Worm (Caenorhabditis elegans) whole organism, young adult: ENCODE measurements around the gene F07H5.7.

Source experiments
- B0336.3 ChIP-seq: fragments of 200-800 bp; sonication (Bioruptor generic); IDR thresholded peaks from 2 replicates; pipeline ENCODE4 v1.3.6; 2022; ENCODE audit warnings: missing genetic modification characterization, missing compliant biosample characterization
- C06A6.2 ChIP-seq: fragments of 200-800 bp; sonication (Bioruptor generic); conservative IDR thresholded peaks from 2 replicates; pipeline ENCODE4 v1.3.6; 2022; ENCODE audit warnings: missing genetic modification characterization, missing compliant biosample characterization
- C17E4.6 ChIP-seq: fragments of 200-800 bp; sonication (Bioruptor generic); IDR thresholded peaks from 2 replicates; pipeline ENCODE4 v1.3.6; 2022; ENCODE audit warnings: missing genetic modification reagents, missing genetic modification characterization, missing compliant biosample characterization
- F10E7.11 ChIP-seq: sonication (generic microtip); optimal IDR thresholded peaks from 2 replicates; lab custom pipeline; 2017; ENCODE audit warnings: mild to moderate bottlenecking, missing genetic modification characterization, moderate library complexity, missing compliant biosample characterization
- F22D6.2 ChIP-seq: sonication (generic microtip); optimal IDR thresholded peaks from 2 replicates; lab custom pipeline; 2016; ENCODE audit warnings: mild to moderate bottlenecking, missing genetic modification characterization, missing compliant biosample characterization
- F49E8.2 ChIP-seq: sonication (generic microtip); optimal IDR thresholded peaks from 3 replicates; lab custom pipeline; 2017; ENCODE audit warnings: missing genetic modification characterization, mild to moderate bottlenecking, missing compliant biosample characterization, antibody characterized with exemption, moderate library complexity; ENCODE audit not compliant: insufficient read depth
- T26A5.8 ChIP-seq: sonication (generic microtip); optimal IDR thresholded peaks from 2 replicates; lab custom pipeline; 2016; ENCODE audit warnings: missing genetic modification characterization, missing compliant biosample characterization
- Y53F4B.3 ChIP-seq: fragments of 200-800 bp; sonication (Bioruptor generic); IDR thresholded peaks from 2 replicates; pipeline ENCODE4 v1.3.6; 2022; ENCODE audit warnings: missing genetic modification reagents, missing genetic modification characterization, missing compliant biosample characterization
- Y53G8AR.9 ChIP-seq: fragments of 200-800 bp; sonication (Bioruptor generic); conservative IDR thresholded peaks from 2 replicates; pipeline ENCODE4 v1.3.6; 2022; ENCODE audit warnings: missing genetic modification reagents, missing genetic modification characterization, missing compliant biosample characterization
- ama-1 ChIP-seq, 3 experiments: fragments of 150-350 bp in 1 of 3; sonication (generic microtip) in 2 of 3; optimal IDR thresholded peaks; 2 replicates each; lab custom pipeline; 2014 to 2018; ENCODE audit warnings: missing biosample characterization in 2 of 3, missing genetic modification characterization in 2 of 3, missing genetic modification reagents in 2 of 3
- atf-7 ChIP-seq: sonication (generic microtip); optimal IDR thresholded peaks from 2 replicates; lab custom pipeline; 2017; ENCODE audit warnings: mild to moderate bottlenecking, missing genetic modification characterization, missing compliant biosample characterization
- attf-5 ChIP-seq: fragments of 200-800 bp; sonication (Bioruptor generic); optimal IDR thresholded peaks from 2 replicates; lab custom pipeline; 2018; ENCODE audit warnings: mild to moderate bottlenecking, missing genetic modification characterization, missing compliant biosample characterization
- ceh-27 ChIP-seq: fragments of 200-800 bp; sonication (Bioruptor generic); optimal IDR thresholded peaks from 2 replicates; lab custom pipeline; 2018; ENCODE audit warnings: mild to moderate bottlenecking, missing genetic modification characterization, moderate library complexity, missing compliant biosample characterization
- ceh-40 ChIP-seq: fragments of 200-800 bp; sonication (Bioruptor generic); IDR thresholded peaks from 2 replicates; pipeline ENCODE4 v1.3.6; 2022; ENCODE audit warnings: missing genetic modification characterization, missing compliant biosample characterization
- ceh-79 ChIP-seq: sonication (generic microtip); optimal IDR thresholded peaks from 2 replicates; lab custom pipeline; 2017; ENCODE audit warnings: mild to moderate bottlenecking, missing genetic modification characterization, missing compliant biosample characterization
- die-1 ChIP-seq: sonication (generic microtip); optimal IDR thresholded peaks from 2 replicates; lab custom pipeline; 2016; ENCODE audit warnings: missing genotype, mild to moderate bottlenecking, missing genetic modification characterization, missing compliant biosample characterization
- dox-1 ChIP-seq: fragments of 200-800 bp; sonication (Bioruptor generic); IDR thresholded peaks from 2 replicates; pipeline ENCODE4 v1.3.6; 2022; ENCODE audit warnings: missing genetic modification reagents, missing genetic modification characterization, missing compliant biosample characterization
- dpff-1 ChIP-seq: sonication (generic microtip); optimal IDR thresholded peaks from 2 replicates; lab custom pipeline; 2017; ENCODE audit warnings: mild to moderate bottlenecking, missing genetic modification characterization, missing compliant biosample characterization
- dpl-1 ChIP-seq: fragments of 150-350 bp; optimal IDR thresholded peaks from 2 replicates; lab custom pipeline; 2014; ENCODE audit warnings: missing biosample characterization, missing genetic modification reagents, missing genetic modification characterization
- egl-18 ChIP-seq: fragments of 200-800 bp; sonication (Bioruptor generic); IDR thresholded peaks from 2 replicates; pipeline ENCODE4 v1.3.6; 2022; ENCODE audit warnings: missing genetic modification reagents, missing genetic modification characterization, missing compliant biosample characterization
- gei-17 ChIP-seq: fragments of 200-800 bp; sonication (Bioruptor generic); optimal IDR thresholded peaks from 2 replicates; lab custom pipeline; 2018; ENCODE audit warnings: mild to moderate bottlenecking, missing genetic modification characterization, missing compliant biosample characterization
- him-1 ChIP-seq: sonication (generic microtip); optimal IDR thresholded peaks from 2 replicates; lab custom pipeline; 2016; ENCODE audit warnings: missing genotype, missing genetic modification reagents, missing genetic modification characterization, missing compliant biosample characterization
- hsf-1 ChIP-seq: fragments of 200-800 bp; sonication (Bioruptor generic); IDR thresholded peaks from 2 replicates; pipeline ENCODE4 v1.3.6; 2022; ENCODE audit warnings: missing genetic modification reagents, missing genetic modification characterization, missing compliant biosample characterization
- let-526 ChIP-seq: fragments of 200-800 bp; sonication (Bioruptor generic); IDR thresholded peaks from 2 replicates; pipeline ENCODE4 v1.3.6; 2022; ENCODE audit warnings: missing genetic modification reagents, missing genetic modification characterization, missing compliant biosample characterization
- lin-40 ChIP-seq: sonication (generic microtip); optimal IDR thresholded peaks from 2 replicates; lab custom pipeline; 2016; ENCODE audit warnings: missing genetic modification characterization, mild to moderate bottlenecking, missing compliant biosample characterization, missing genotype, missing genetic modification reagents
- lin-54 ChIP-seq: fragments of 200-800 bp; sonication (Bioruptor generic); optimal IDR thresholded peaks from 2 replicates; lab custom pipeline; 2018; ENCODE audit warnings: mild to moderate bottlenecking, missing genetic modification characterization, missing compliant biosample characterization
- lir-1 ChIP-seq: fragments of 200-800 bp; sonication (Bioruptor generic); conservative IDR thresholded peaks from 2 replicates; pipeline ENCODE4 v1.3.6; 2022; ENCODE audit warnings: missing genetic modification reagents, missing genetic modification characterization, missing compliant biosample characterization
- lsy-27 ChIP-seq: sonication (generic microtip); optimal IDR thresholded peaks from 2 replicates; lab custom pipeline; 2017; ENCODE audit warnings: missing genetic modification characterization, mild to moderate bottlenecking, missing compliant biosample characterization, antibody characterized with exemption, missing genotype, borderline replicate concordance; ENCODE audit not compliant: insufficient read depth
- madf-6 ChIP-seq: fragments of 200-800 bp; sonication (Bioruptor generic); IDR thresholded peaks from 2 replicates; pipeline ENCODE4 v1.3.6; 2022; ENCODE audit warnings: missing genetic modification reagents, missing genetic modification characterization, missing compliant biosample characterization
- madf-8 ChIP-seq: fragments of 200-800 bp; sonication (Bioruptor generic); conservative IDR thresholded peaks from 2 replicates; pipeline ENCODE4 v1.3.6; 2022; ENCODE audit warnings: missing genetic modification reagents, missing genetic modification characterization, missing compliant biosample characterization
- mes-4 ChIP-seq: sonication (generic microtip); optimal IDR thresholded peaks from 2 replicates; lab custom pipeline; 2016; ENCODE audit warnings: missing genotype, missing genetic modification characterization, missing compliant biosample characterization
- nhr-120 ChIP-seq: fragments of 200-800 bp; sonication (Bioruptor generic); IDR thresholded peaks from 2 replicates; pipeline ENCODE4 v1.3.6; 2022; ENCODE audit warnings: missing genetic modification characterization, missing compliant biosample characterization
- nhr-179 ChIP-seq: sonication (generic microtip); optimal IDR thresholded peaks from 2 replicates; lab custom pipeline; 2016; ENCODE audit warnings: mild to moderate bottlenecking, missing genetic modification characterization, missing compliant biosample characterization
- nhr-80 ChIP-seq: sonication (generic microtip); optimal IDR thresholded peaks from 2 replicates; lab custom pipeline; 2016; ENCODE audit warnings: missing genetic modification characterization, missing compliant biosample characterization
- repo-1 ChIP-seq: sonication (generic microtip); optimal IDR thresholded peaks from 2 replicates; lab custom pipeline; 2017; ENCODE audit warnings: mild to moderate bottlenecking, missing genetic modification characterization, missing compliant biosample characterization
- rpc-1 ChIP-seq, 2 experiments: fragments of 150-350 bp in 1 of 2; sonication (generic microtip) in 1 of 2; optimal IDR thresholded peaks; 2 replicates each; lab custom pipeline; 2014 to 2018; ENCODE audit warnings: missing biosample characterization in 1 of 2, missing genetic modification characterization in 1 of 2, missing genetic modification reagents in 1 of 2, missing genotype in 1 of 2
- sea-2 ChIP-seq: fragments of 200-800 bp; sonication (Bioruptor generic); IDR thresholded peaks from 2 replicates; pipeline ENCODE4 v1.3.6; 2022; ENCODE audit warnings: missing genetic modification characterization, missing compliant biosample characterization
- snpc-1.3 ChIP-seq: sonication (generic microtip); optimal IDR thresholded peaks from 2 replicates; lab custom pipeline; 2017; ENCODE audit warnings: missing genetic modification characterization, mild to moderate bottlenecking, missing compliant biosample characterization, antibody characterized with exemption, moderate library complexity, missing genotype, missing genetic modification reagents; ENCODE audit not compliant: insufficient read depth
- snpc-3.4 ChIP-seq: sonication (generic microtip); optimal IDR thresholded peaks from 2 replicates; lab custom pipeline; 2017; ENCODE audit warnings: missing genetic modification characterization, mild to moderate bottlenecking, missing compliant biosample characterization, antibody characterized with exemption, moderate library complexity, missing genotype, missing genetic modification reagents
- tbp1 ChIP-seq: fragments of 200-800 bp; sonication (Bioruptor generic); optimal IDR thresholded peaks from 2 replicates; lab custom pipeline; 2018; ENCODE audit warnings: mild to moderate bottlenecking, missing genetic modification characterization, missing compliant biosample characterization
- tlf-1 ChIP-seq: fragments of 200-800 bp; sonication (Bioruptor generic); optimal IDR thresholded peaks from 2 replicates; lab custom pipeline; 2018; ENCODE audit warnings: mild to moderate bottlenecking, missing genetic modification characterization, missing compliant biosample characterization
- unc-62 ChIP-seq: fragments of 150-350 bp; optimal IDR thresholded peaks from 2 replicates; lab custom pipeline; 2014; ENCODE audit warnings: missing biosample characterization, missing genetic modification reagents, missing genetic modification characterization
- zfh-2 ChIP-seq: fragments of 200-800 bp; sonication (Bioruptor generic); conservative IDR thresholded peaks from 2 replicates; pipeline ENCODE4 v1.3.6; 2022; ENCODE audit warnings: missing genetic modification reagents, missing genetic modification characterization, missing compliant biosample characterization
- ztf-18 ChIP-seq: sonication (generic microtip); optimal IDR thresholded peaks from 2 replicates; lab custom pipeline; 2016; ENCODE audit warnings: missing genotype, mild to moderate bottlenecking, missing genetic modification characterization, missing compliant biosample characterization
- ztf-25 ChIP-seq: fragments of 200-800 bp; sonication (Bioruptor generic); IDR thresholded peaks from 2 replicates; pipeline ENCODE4 v1.3.6; 2022; ENCODE audit warnings: missing genetic modification reagents, missing genetic modification characterization, missing compliant biosample characterization
- ztf-26 ChIP-seq: sonication (generic microtip); optimal IDR thresholded peaks from 2 replicates; lab custom pipeline; 2017; ENCODE audit warnings: missing genetic modification characterization, missing compliant biosample characterization
- ztf-3 ChIP-seq: fragments of 200-800 bp; sonication (Bioruptor generic); optimal IDR thresholded peaks from 2 replicates; lab custom pipeline; 2018; ENCODE audit warnings: mild to moderate bottlenecking, missing genetic modification characterization, missing compliant biosample characterization

F07H5.7 gene

DNA sequence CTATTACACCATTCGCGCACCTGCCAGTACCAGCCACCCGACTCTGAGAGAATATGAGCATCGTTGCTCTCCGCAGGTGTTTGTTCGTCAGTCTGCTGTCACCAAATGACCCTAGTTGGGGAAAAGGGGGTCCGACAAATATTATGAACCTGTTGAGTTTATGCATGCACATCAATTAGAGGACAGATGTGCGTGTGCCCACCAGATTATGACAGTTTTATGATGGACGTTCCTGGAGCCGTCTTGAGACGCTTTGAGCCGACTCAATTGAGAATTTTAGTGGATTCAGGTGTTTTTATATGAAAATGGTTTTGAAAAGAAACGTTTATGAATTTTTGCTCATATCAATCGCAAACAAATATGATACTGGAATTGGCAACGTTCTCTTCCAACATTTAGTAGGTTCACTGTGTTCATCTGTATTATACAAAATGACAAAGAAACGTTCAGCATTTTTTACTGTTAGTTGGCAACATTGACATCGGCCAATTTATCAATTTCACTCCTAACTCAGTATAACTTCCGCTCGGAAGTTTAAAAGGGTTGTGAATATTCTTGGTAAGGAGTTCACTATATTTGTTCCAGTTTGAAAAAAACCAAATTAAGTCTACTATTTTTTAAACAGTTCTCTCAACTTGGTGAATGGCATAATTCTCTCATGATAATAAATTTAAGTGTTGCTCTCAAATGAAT lies 46.6 kb downstream of the F07H5.7 start (continued):
- TF ChIP-seq ztf-3 (peak; percentile 77), B0336.3 (peak; percentile 88), nhr-179 (tag; lab: Kevin White, UChicago) (no peak), atf-7 (tag; lab: Kevin White, UChicago) (peak; percentile 2), rpc-1 (optimal IDR thresholded peaks at IDR 0.05; lab: Kevin White, UChicago) (no peak), rpc-1 (tag; optimal IDR thresholded peaks at IDR 0.05; lab: Kevin White, UChicago) (no peak), F10E7.11 (tag; lab: Kevin White, UChicago) (no peak), Y53F4B.3 (GFP tag; lab: Robert Waterston, UW) (0 out of 2 replicates have a peak, but pooled peaks have one; percentile 25), dox-1 (GFP tag; lab: Robert Waterston, UW) (peak; percentile 75), die-1 (tag; lab: Kevin White, UChicago) (peak; percentile 40), ceh-79 (tag; lab: Kevin White, UChicago) (peak; percentile 69), ceh-40 (GFP tag; lab: Robert Waterston, UW) (peak; percentile 55; the same call in 1 of the 2 replicates), lin-40 (tag; lab: Kevin White, UChicago) (peak; percentile 68), sea-2 (GFP tag; lab: Robert Waterston, UW) (no peak), tbp1 (GFP tag; lab: Kevin White, UChicago) (peak; percentile 54), egl-18 (GFP tag; lab: Robert Waterston, UW) (no peak), nhr-120 (GFP tag; lab: Robert Waterston, UW) (no peak), Y53G8AR.9 (peak; percentile 93), ztf-18 (tag; lab: Kevin White, UChicago) (peak; percentile 7), gei-17 (GFP tag; lab: Kevin White, UChicago) (no peak), snpc-1.3 (tag; lab: Kevin White, UChicago) (peak; percentile 55), ceh-27 (GFP tag; lab: Kevin White, UChicago) (no peak), F49E8.2 (tag; lab: Kevin White, UChicago) (no peak), ztf-25 (GFP tag; lab: Robert Waterston, UW) (peak; percentile 50; the same call in 1 of the 2 replicates), repo-1 (tag; lab: Kevin White, UChicago) (peak; percentile 98), F22D6.2 (tag; lab: Kevin White, UChicago) (peak; percentile 34), ztf-26 (tag; lab: Kevin White, UChicago) (no peak), ama-1 (optimal IDR thresholded peaks at IDR 0.05; lab: Kevin White, UChicago) (peak; percentile 96), ama-1 (GFP tag; optimal IDR thresholded peaks at IDR 0.05; lab: Kevin White, UChicago) (no peak), lir-1 (peak; percentile 5; the same call in 1 of the 2 replicates), lsy-27 (no peak), T26A5.8 (tag; lab: Kevin White, UChicago) (no peak), lin-54 (GFP tag; lab: Kevin White, UChicago) (peak; percentile 46), nhr-80 (peak; percentile 59), madf-6 (GFP tag; lab: Robert Waterston, UW) (peak; percentile 32; the same call in 1 of the 2 replicates), him-1 (tag; lab: Kevin White, UChicago) (no peak), tlf-1 (GFP tag; lab: Kevin White, UChicago) (peak; percentile 90), hsf-1 (GFP tag; lab: Robert Waterston, UW) (no peak), dpl-1 (GFP tag; lab: Kevin White, UChicago) (peak; percentile 5), let-526 (GFP tag; lab: Robert Waterston, UW) (peak; percentile 51), unc-62 (no peak), mes-4 (tag; lab: Kevin White, UChicago) (no peak), zfh-2 (GFP tag; lab: Robert Waterston, UW) (peak; percentile 70), attf-5 (peak; percentile 70), C06A6.2 (GFP tag; lab: Robert Waterston, UW) (peak; percentile 50), C17E4.6 (GFP tag; lab: Robert Waterston, UW) (no peak), snpc-3.4 (no peak), dpff-1 (tag; lab: Kevin White, UChicago) (no peak), madf-8 (GFP tag; lab: Robert Waterston, UW) (no peak)
